Worm (Caenorhabditis elegans) whole organism, mixed stage, embryonic: Measurements from ENCODE around the gene C48B4.13.

ENCODE experiments used
- M03D4.4 ChIP-seq: sonication (generic microtip); optimal IDR thresholded peaks from 2 replicates; lab custom pipeline; 2017; ENCODE audit warnings: mild to moderate bottlenecking, missing genetic modification characterization, missing compliant biosample characterization
- bed-3 ChIP-seq: fragments of 200-800 bp; sonication (Bioruptor generic); optimal IDR thresholded peaks from 3 replicates; lab custom pipeline; 2018; ENCODE audit warnings: mild to moderate bottlenecking, missing genetic modification characterization, moderate library complexity, missing compliant biosample characterization
- blmp-1 ChIP-seq: fragments of 150-350 bp; optimal IDR thresholded peaks from 2 replicates; lab custom pipeline; 2014; ENCODE audit warnings: missing biosample characterization, missing genetic modification characterization
- ceh-39 ChIP-seq: fragments of 150-350 bp; optimal IDR thresholded peaks from 2 replicates; lab custom pipeline; 2014; ENCODE audit warnings: missing biosample characterization, missing genetic modification characterization
- ceh-43 ChIP-seq: fragments of 200-800 bp; sonication (Bioruptor generic); optimal IDR thresholded peaks from 2 replicates; lab custom pipeline; 2018; ENCODE audit warnings: mild to moderate bottlenecking, missing genetic modification characterization, moderate library complexity, missing compliant biosample characterization
- ceh-83 ChIP-seq: fragments of 200-800 bp; sonication (Bioruptor generic); optimal IDR thresholded peaks from 2 replicates; lab custom pipeline; 2018; ENCODE audit warnings: mild to moderate bottlenecking, missing genetic modification characterization, missing compliant biosample characterization
- ces-1 ChIP-seq: fragments of 150-350 bp; optimal IDR thresholded peaks from 2 replicates; lab custom pipeline; 2014; ENCODE audit warnings: missing biosample characterization, missing genetic modification reagents, missing genetic modification characterization
- cnd-1 ChIP-seq: fragments of 200-800 bp; sonication (Bioruptor generic); optimal IDR thresholded peaks from 2 replicates; lab custom pipeline; 2018; ENCODE audit warnings: mild to moderate bottlenecking, missing genetic modification characterization, missing compliant biosample characterization
- drap-1 ChIP-seq: fragments of 200-800 bp; sonication (Bioruptor generic); optimal IDR thresholded peaks from 3 replicates; lab custom pipeline; 2018; ENCODE audit warnings: mild to moderate bottlenecking, missing genetic modification characterization, missing compliant biosample characterization
- elt-1 ChIP-seq: sonication (generic microtip); optimal IDR thresholded peaks from 2 replicates; lab custom pipeline; 2017; ENCODE audit warnings: missing genetic modification characterization, mild to moderate bottlenecking, missing compliant biosample characterization, antibody characterized with exemption, moderate library complexity, borderline replicate concordance; ENCODE audit not compliant: insufficient read depth
- elt-3 ChIP-seq: fragments of 150-350 bp; optimal IDR thresholded peaks from 2 replicates; lab custom pipeline; 2014; ENCODE audit warnings: missing biosample characterization, missing genetic modification characterization
- flh-1 ChIP-seq: fragments of 200-800 bp; sonication (Bioruptor generic); optimal IDR thresholded peaks from 2 replicates; lab custom pipeline; 2018; ENCODE audit warnings: mild to moderate bottlenecking, missing genetic modification characterization, moderate library complexity, missing compliant biosample characterization
- ham-2 ChIP-seq: fragments of 200-800 bp; sonication (Bioruptor generic); optimal IDR thresholded peaks from 2 replicates; lab custom pipeline; 2018; ENCODE audit warnings: mild to moderate bottlenecking, missing genetic modification characterization, missing compliant biosample characterization
- hlh-1 ChIP-seq: fragments of 150-350 bp; optimal IDR thresholded peaks from 2 replicates; lab custom pipeline; 2014; ENCODE audit warnings: missing biosample characterization, missing genetic modification reagents, missing genetic modification characterization
- lin-13 ChIP-seq: fragments of 150-350 bp; optimal IDR thresholded peaks from 2 replicates; lab custom pipeline; 2014; ENCODE audit warnings: missing biosample characterization, missing genetic modification characterization
- lin-32 ChIP-seq: fragments of 200-800 bp; sonication (Bioruptor generic); optimal IDR thresholded peaks from 2 replicates; lab custom pipeline; 2018; ENCODE audit warnings: mild to moderate bottlenecking, missing genetic modification characterization, missing compliant biosample characterization
- lsy-2 ChIP-seq: fragments of 150-350 bp; optimal IDR thresholded peaks from 2 replicates; lab custom pipeline; 2014; ENCODE audit warnings: missing biosample characterization, missing genetic modification characterization
- mab-5 ChIP-seq: fragments of 150-350 bp; optimal IDR thresholded peaks from 2 replicates; lab custom pipeline; 2014; ENCODE audit warnings: missing biosample characterization, missing genetic modification characterization
- mep-1 ChIP-seq: fragments of 150-350 bp; optimal IDR thresholded peaks from 2 replicates; lab custom pipeline; 2017; ENCODE audit warnings: missing biosample characterization, missing genetic modification reagents, missing genetic modification characterization, inconsistent platforms
- mls-2 ChIP-seq: sonication (generic microtip); optimal IDR thresholded peaks from 2 replicates; lab custom pipeline; 2016; ENCODE audit warnings: mild to moderate bottlenecking, missing genetic modification characterization, moderate library complexity, missing compliant biosample characterization
- nhr-2 ChIP-seq: fragments of 150-350 bp; optimal IDR thresholded peaks from 2 replicates; lab custom pipeline; 2014; ENCODE audit warnings: missing biosample characterization, missing genetic modification characterization
- nhr-237 ChIP-seq: fragments of 150-350 bp; optimal IDR thresholded peaks from 2 replicates; lab custom pipeline; 2014; ENCODE audit warnings: missing biosample characterization, missing genetic modification characterization
- nhr-28 ChIP-seq: fragments of 150-350 bp; optimal IDR thresholded peaks from 2 replicates; lab custom pipeline; 2014; ENCODE audit warnings: missing biosample characterization, missing genetic modification characterization
- nhr-76 ChIP-seq: sonication (generic microtip); optimal IDR thresholded peaks from 2 replicates; lab custom pipeline; 2017; ENCODE audit warnings: missing biosample characterization, missing genetic modification characterization
- pha-4 ChIP-seq: fragments of 150-350 bp; optimal IDR thresholded peaks from 2 replicates; lab custom pipeline; 2018; ENCODE audit warnings: missing biosample characterization, missing genetic modification reagents, missing genetic modification characterization
- sptf-1 ChIP-seq: sonication (generic microtip); optimal IDR thresholded peaks from 2 replicates; lab custom pipeline; 2017; ENCODE audit warnings: mild to moderate bottlenecking, missing genetic modification characterization, moderate library complexity, missing compliant biosample characterization
- tbx-8 ChIP-seq: fragments of 200-800 bp; sonication (Bioruptor generic); optimal IDR thresholded peaks from 2 replicates; lab custom pipeline; 2018; ENCODE audit warnings: mild to moderate bottlenecking, missing genetic modification characterization, moderate library complexity, missing compliant biosample characterization
- unc-120 ChIP-seq: sonication (generic microtip); optimal IDR thresholded peaks from 2 replicates; lab custom pipeline; 2017; ENCODE audit warnings: missing genetic modification characterization, missing compliant biosample characterization; ENCODE audit not compliant: poor library complexity, severe bottlenecking
- unc-39 ChIP-seq: fragments of 150-350 bp; optimal IDR thresholded peaks from 2 replicates; lab custom pipeline; 2014; ENCODE audit warnings: missing biosample characterization, missing genetic modification characterization
- unc-62 ChIP-seq: fragments of 150-350 bp; optimal IDR thresholded peaks from 2 replicates; lab custom pipeline; 2014; ENCODE audit warnings: missing biosample characterization, missing genetic modification reagents, missing genetic modification characterization
- zip-8 ChIP-seq: fragments of 150-350 bp; optimal IDR thresholded peaks from 2 replicates; lab custom pipeline; 2014; ENCODE audit warnings: missing biosample characterization, missing genetic modification characterization
- ztf-11 ChIP-seq: fragments of 150-350 bp; optimal IDR thresholded peaks from 2 replicates; lab custom pipeline; 2014; ENCODE audit warnings: missing biosample characterization, missing genetic modification characterization

Gene C48B4.13

DNA sequence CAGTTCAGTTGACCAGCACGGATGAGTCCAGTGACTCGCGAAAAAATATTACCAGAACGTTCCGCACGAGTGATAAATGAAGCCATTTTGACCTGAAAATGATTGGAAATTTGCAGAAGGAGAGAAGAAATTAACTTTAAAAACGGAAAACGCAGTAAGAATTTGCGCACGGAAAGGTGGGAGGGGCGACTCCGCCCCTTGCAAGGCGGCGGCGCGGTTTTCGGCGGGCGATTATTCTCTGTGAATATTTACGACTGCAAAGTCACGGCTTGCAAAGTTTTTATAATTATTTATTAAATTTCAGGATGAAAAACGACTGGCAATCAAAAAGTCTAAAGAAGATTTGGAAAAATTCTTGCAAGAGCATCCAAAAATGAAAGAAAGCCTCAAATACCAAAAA is 45.0 kb upstream of the C48B4.13 start, which contains the start of gene mrps-23:
Gene mrps-23 (minus strand): TSS at position 92 of the 400 bp plus-strand sequence.
- peak; percentile 36 for TF ChIP-seq lsy-2 (tag; lab: Kevin White, UChicago)
- no peak for TF ChIP-seq nhr-28
- no peak for TF ChIP-seq lin-32
- no peak for TF ChIP-seq pha-4 (tag; lab: Kevin White, UChicago)
- peak; percentile 13 for TF ChIP-seq ceh-83 (GFP tag; lab: Kevin White, UChicago)
- TF ChIP-seq elt-3 (tag; lab: Kevin White, UChicago): no peak
- TF ChIP-seq hlh-1 (tag; lab: Kevin White, UChicago): no peak
- TF ChIP-seq cnd-1 (tag; lab: Kevin White, UChicago): no peak
- peak; percentile 16 for TF ChIP-seq mep-1 (tag; lab: Kevin White, UChicago)
- no peak for TF ChIP-seq M03D4.4
- no peak for TF ChIP-seq tbx-8 (GFP tag; lab: Kevin White, UChicago)

DNA sequence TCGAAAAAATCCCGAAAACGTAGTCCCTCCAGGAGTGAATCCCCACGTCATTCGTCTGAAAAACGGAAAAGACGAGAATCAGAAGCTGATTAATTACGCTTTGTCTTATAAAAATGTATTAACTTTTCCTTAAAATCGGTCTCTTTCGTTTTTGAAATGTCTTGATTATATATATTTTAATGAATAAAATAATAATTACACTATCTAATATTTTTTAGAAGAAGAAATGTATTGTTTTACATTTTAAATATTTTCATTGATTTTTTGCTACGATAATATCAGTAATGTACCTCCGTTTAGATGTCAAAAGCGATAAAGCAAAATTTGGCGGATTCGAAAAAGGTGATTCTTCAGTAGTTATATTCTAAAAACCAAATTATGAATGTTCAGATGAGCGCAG is 43.3 kb upstream of the C48B4.13 start, which contains the start of gene trpp-3:
Gene trpp-3 (plus strand): TSS at position 301 of the 400 bp plus-strand sequence.
- TF ChIP-seq nhr-237 (tag; lab: Kevin White, UChicago): no peak
- TF ChIP-seq elt-3 (tag; lab: Kevin White, UChicago): no peak
- TF ChIP-seq tbx-8 (GFP tag; lab: Kevin White, UChicago): no peak
- TF ChIP-seq, all 35 proteins: peak for 0

ce11 chrIII:9526851-9527250 is 41.7 kb upstream of the C48B4.13 start, which contains the start of gene ZK1098.6:
Gene ZK1098.6 (plus strand): TSS chrIII:9527151.
- TF ChIP-seq blmp-1 (tag; lab: Kevin White, UChicago) (no peak), elt-3 (tag; lab: Kevin White, UChicago) (no peak), mls-2 (tag; lab: Kevin White, UChicago) (no peak), drap-1 (GFP tag; lab: Kevin White, UChicago) (no peak), unc-62 (GFP tag; lab: Kevin White, UChicago) (no peak), nhr-2 (tag; lab: Kevin White, UChicago) (no peak), ceh-83 (GFP tag; lab: Kevin White, UChicago) (no peak), tbx-8 (GFP tag; lab: Kevin White, UChicago) (no peak), ceh-39 (tag; lab: Kevin White, UChicago) (no peak), mab-5 (tag; lab: Kevin White, UChicago) (no peak), elt-1 (tag; lab: Kevin White, UChicago) (no peak), bed-3 (GFP tag; lab: Kevin White, UChicago) (no peak), flh-1 (GFP tag; lab: Kevin White, UChicago) (no peak), nhr-28 (no peak), unc-39 (no peak), M03D4.4 (no peak), hlh-1 (tag; lab: Kevin White, UChicago) (no peak), lin-32 (no peak)

DNA sequence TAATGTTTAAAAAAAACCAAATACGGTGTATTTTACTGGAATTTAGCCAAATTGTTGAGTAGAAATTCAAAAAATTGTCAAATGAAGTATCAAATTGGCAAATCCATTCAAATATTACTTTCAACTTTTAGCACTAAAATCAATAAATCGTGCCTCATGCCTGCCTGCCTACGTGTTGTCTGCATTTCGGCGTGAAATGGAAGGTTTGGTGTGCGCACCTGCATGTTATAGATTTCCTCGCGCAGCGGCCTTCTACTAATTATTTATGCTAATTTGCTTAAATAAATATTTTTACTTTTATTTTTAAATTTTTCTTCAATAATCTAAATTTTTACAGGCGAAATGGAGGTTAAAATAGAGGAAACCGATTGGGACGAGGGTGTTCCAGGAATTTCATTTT is 39.7 kb upstream of the C48B4.13 start, which contains the start of gene ZK1098.2:
Gene ZK1098.2 (plus strand): TSS at position 336 of the 400 bp plus-strand sequence.
- TF ChIP-seq lin-32 (no peak), tbx-8 (GFP tag; lab: Kevin White, UChicago) (no peak), flh-1 (GFP tag; lab: Kevin White, UChicago) (no peak), ztf-11 (tag; lab: Kevin White, UChicago) (no peak), nhr-2 (tag; lab: Kevin White, UChicago) (no peak), zip-8 (tag; lab: Kevin White, UChicago) (no peak), unc-120 (no peak), sptf-1 (tag; lab: Kevin White, UChicago) (no peak), M03D4.4 (peak; percentile 33), ces-1 (peak; percentile 40), nhr-76 (tag; lab: Kevin White, UChicago) (no peak), pha-4 (tag; lab: Kevin White, UChicago) (no peak), lin-13 (tag; lab: Kevin White, UChicago) (peak; percentile 24), mab-5 (tag; lab: Kevin White, UChicago) (no peak), blmp-1 (tag; lab: Kevin White, UChicago) (no peak), ceh-43 (GFP tag; lab: Kevin White, UChicago) (no peak), mep-1 (tag; lab: Kevin White, UChicago) (peak; percentile 49), nhr-237 (tag; lab: Kevin White, UChicago) (no peak), ham-2 (peak; percentile 42)
